Fruit fly (Drosophila melanogaster) whole organism, embryonic: ENCODE data around the gene CG14947.

Experiments used
- Bgb ChIP-seq: fragments of 200-800 bp; sonication (Bioruptor generic); IDR thresholded peaks from 2 replicates; pipeline ENCODE4 v1.3.6; 2022; ENCODE audit warnings: missing biosample characterization, missing genetic modification characterization; ENCODE audit not compliant: partially characterized antibody
- CG10959 ChIP-seq: fragments of 200-800 bp; sonication (Bioruptor generic); IDR thresholded peaks from 2 replicates; pipeline ENCODE4 v1.3.6; 2022; ENCODE audit warnings: missing biosample characterization, missing genetic modification characterization
- CG11398 ChIP-seq: fragments of 200-800 bp; sonication (Bioruptor generic); optimal IDR thresholded peaks from 2 replicates; lab custom pipeline; 2016; ENCODE audit warnings: missing biosample characterization, missing genetic modification characterization
- CG11504 ChIP-seq: fragments of 200-800 bp; sonication (Bioruptor generic); optimal IDR thresholded peaks from 3 replicates; lab custom pipeline; 2019; ENCODE audit warnings: missing biosample characterization, mild to moderate bottlenecking, missing genetic modification characterization, moderate library complexity
- CG14050 ChIP-seq: fragments of 200-800 bp; sonication (Bioruptor generic); IDR thresholded peaks from 3 replicates; pipeline ENCODE4 v1.3.6; 2022; ENCODE audit warnings: missing biosample characterization, missing genetic modification characterization
- CG16863 ChIP-seq: fragments of 200-800 bp; sonication (Bioruptor generic); optimal IDR thresholded peaks from 3 replicates; lab custom pipeline; 2016; ENCODE audit warnings: missing biosample characterization, missing genetic modification characterization
- CG17359 ChIP-seq: fragments of 200-800 bp; sonication (Bioruptor generic); optimal IDR thresholded peaks from 3 replicates; lab custom pipeline; 2018; ENCODE audit warnings: missing biosample characterization, mild to moderate bottlenecking, missing genetic modification characterization, moderate library complexity
- CG18476 ChIP-seq: fragments of 200-800 bp; sonication (Bioruptor generic); optimal IDR thresholded peaks from 2 replicates; lab custom pipeline; 2016; ENCODE audit warnings: missing biosample characterization, mild to moderate bottlenecking, missing genetic modification characterization
- CG18599 ChIP-seq: fragments of 200-800 bp; sonication (Bioruptor generic); optimal IDR thresholded peaks from 3 replicates; lab custom pipeline; 2017; ENCODE audit warnings: missing biosample characterization, missing genetic modification characterization, mild to moderate bottlenecking, moderate library complexity, missing genetic modification reagents
- CG30020 ChIP-seq: fragments of 200-800 bp; optimal IDR thresholded peaks from 2 replicates; lab custom pipeline; 2019; ENCODE audit warnings: missing biosample characterization, mild to moderate bottlenecking, missing genetic modification characterization, moderate library complexity
- CG32532 ChIP-seq: fragments of 200-800 bp; sonication (Bioruptor generic); IDR thresholded peaks from 2 replicates; pipeline ENCODE4 v1.3.6; 2022; ENCODE audit warnings: missing biosample characterization, missing genetic modification characterization
- CG3838 ChIP-seq: fragments of 200-800 bp; sonication (Bioruptor generic); optimal IDR thresholded peaks from 3 replicates; lab custom pipeline; 2016; ENCODE audit warnings: missing biosample characterization, missing genetic modification characterization
- CG4424 ChIP-seq: fragments of 200-800 bp; sonication (Bioruptor generic); optimal IDR thresholded peaks from 3 replicates; lab custom pipeline; 2016; ENCODE audit warnings: missing biosample characterization, missing genetic modification characterization
- CG4707 ChIP-seq: fragments of 200-800 bp; sonication (Bioruptor generic); optimal IDR thresholded peaks from 2 replicates; lab custom pipeline; 2018; ENCODE audit warnings: missing biosample characterization, mild to moderate bottlenecking, missing genetic modification characterization, moderate library complexity
- CG8388 ChIP-seq: fragments of 200-800 bp; sonication (Bioruptor generic); optimal IDR thresholded peaks from 2 replicates; lab custom pipeline; 2019; ENCODE audit warnings: missing biosample characterization, mild to moderate bottlenecking, missing genetic modification characterization, moderate library complexity
- CG9876 ChIP-seq: fragments of 200-800 bp; sonication (Bioruptor generic); optimal IDR thresholded peaks from 2 replicates; lab custom pipeline; 2016; ENCODE audit warnings: missing biosample characterization, missing genetic modification characterization
- Chrac-16 ChIP-seq: fragments of 200-800 bp; sonication (Bioruptor generic); optimal IDR thresholded peaks from 3 replicates; lab custom pipeline; 2016; ENCODE audit warnings: missing biosample characterization, missing genetic modification characterization
- CkIIα-i1 ChIP-seq: fragments of 200-800 bp; sonication (Bioruptor generic); IDR thresholded peaks from 2 replicates; pipeline ENCODE4 v1.3.6; 2022; ENCODE audit warnings: missing biosample characterization, missing genetic modification characterization
- Dp ChIP-seq: fragments of 200-800 bp; sonication (Bioruptor generic); optimal IDR thresholded peaks from 2 replicates; lab custom pipeline; 2018; ENCODE audit warnings: missing biosample characterization, mild to moderate bottlenecking, missing genetic modification characterization, moderate library complexity
- E2f2 ChIP-seq: fragments of 200-800 bp; sonication (Bioruptor generic); IDR thresholded peaks from 2 replicates; pipeline ENCODE4 v1.3.6; 2022; ENCODE audit warnings: missing biosample characterization, missing genetic modification characterization
- Hr78 ChIP-seq, 2 experiments: fragments of 200-800 bp in 1 of 2; fragments of >200 bp in 1 of 2; sonication (Bioruptor generic) in 1 of 2; optimal IDR thresholded peaks; 2 replicates each; lab custom pipeline; 2017 to 2019; ENCODE audit warnings: missing biosample characterization in 2 of 2, missing genetic modification characterization in 2 of 2, mild to moderate bottlenecking in 1 of 2, moderate library complexity in 1 of 2
- Kr ChIP-seq: fragments of 200-800 bp; sonication (Bioruptor generic); optimal IDR thresholded peaks from 2 replicates; lab custom pipeline; 2017; ENCODE audit warnings: missing biosample characterization, mild to moderate bottlenecking, missing genetic modification characterization
- Lpt ChIP-seq: fragments of >200 bp; optimal IDR thresholded peaks from 2 replicates; lab custom pipeline; 2018; ENCODE audit warnings: missing biosample characterization, missing genetic modification characterization
- MTF-1 ChIP-seq: fragments of 200-800 bp; sonication (Bioruptor generic); optimal IDR thresholded peaks from 2 replicates; lab custom pipeline; 2018; ENCODE audit warnings: missing biosample characterization, mild to moderate bottlenecking, missing genetic modification characterization, borderline replicate concordance
- NK7.1 ChIP-seq: fragments of 200-800 bp; sonication (Bioruptor generic); optimal IDR thresholded peaks from 3 replicates; lab custom pipeline; 2016; ENCODE audit warnings: missing biosample characterization, missing genetic modification characterization
- PHDP ChIP-seq: fragments of 200-800 bp; sonication (Bioruptor generic); optimal IDR thresholded peaks from 3 replicates; lab custom pipeline; 2018; ENCODE audit warnings: missing biosample characterization, mild to moderate bottlenecking, missing genetic modification characterization, moderate library complexity
- Rfx ChIP-seq: fragments of 200-800 bp; sonication (Bioruptor generic); IDR thresholded peaks from 2 replicates; pipeline ENCODE4 v1.3.6; 2022; ENCODE audit warnings: missing biosample characterization, missing genetic modification characterization
- Sox102F ChIP-seq: fragments of 200-800 bp; sonication (Bioruptor generic); optimal IDR thresholded peaks from 2 replicates; lab custom pipeline; 2018; ENCODE audit warnings: missing biosample characterization, mild to moderate bottlenecking, missing genetic modification characterization, moderate library complexity
- Stat92E ChIP-seq, 3 experiments: fragments of >200 bp in 2 of 3; fragments of 200-800 bp in 1 of 3; sonication (Bioruptor generic) in 1 of 3; optimal IDR thresholded peaks; 2 replicates each; lab custom pipeline; 2017 to 2019; ENCODE audit warnings: missing biosample characterization in 3 of 3, missing genetic modification characterization in 3 of 3, mild to moderate bottlenecking in 1 of 3, moderate library complexity in 1 of 3
- YL-1 ChIP-seq: fragments of 200-800 bp; sonication (Bioruptor generic); optimal IDR thresholded peaks from 3 replicates; lab custom pipeline; 2017; ENCODE audit warnings: missing biosample characterization, mild to moderate bottlenecking, missing genetic modification characterization
- corto ChIP-seq: fragments of 200-800 bp; sonication (Bioruptor generic); optimal IDR thresholded peaks from 2 replicates; lab custom pipeline; 2016; ENCODE audit warnings: missing biosample characterization, mild to moderate bottlenecking, missing genetic modification characterization, moderate library complexity
- croc ChIP-seq: fragments of 200-800 bp; sonication (Bioruptor generic); conservative IDR thresholded peaks from 3 replicates; pipeline ENCODE4 v1.3.6; 2022; ENCODE audit warnings: missing biosample characterization, missing genetic modification characterization
- crol ChIP-seq: fragments of 200-800 bp; sonication (Bioruptor generic); IDR thresholded peaks from 2 replicates; pipeline ENCODE4 v1.3.6; 2022; ENCODE audit warnings: missing biosample characterization, missing genetic modification characterization
- da ChIP-seq: fragments of 200-800 bp; sonication (Bioruptor generic); optimal IDR thresholded peaks from 2 replicates; lab custom pipeline; 2016; ENCODE audit warnings: missing biosample characterization, missing genetic modification characterization
- knrl ChIP-seq: fragments of 200-800 bp; sonication (Bioruptor generic); IDR thresholded peaks from 3 replicates; pipeline ENCODE4 v1.3.6; 2022; ENCODE audit warnings: missing biosample characterization, missing genetic modification characterization; ENCODE audit not compliant: partially characterized antibody
- nau ChIP-seq: fragments of 200-800 bp; sonication (Bioruptor generic); optimal IDR thresholded peaks from 3 replicates; lab custom pipeline; 2017; ENCODE audit warnings: missing biosample characterization, mild to moderate bottlenecking, missing genetic modification characterization, missing genetic modification reagents
- org-1 ChIP-seq: fragments of 200-800 bp; sonication (Bioruptor generic); optimal IDR thresholded peaks from 2 replicates; lab custom pipeline; 2017; ENCODE audit warnings: missing biosample characterization, missing genetic modification characterization
- peb ChIP-seq: fragments of 200-800 bp; sonication (Bioruptor generic); IDR thresholded peaks from 2 replicates; pipeline ENCODE4 v1.3.6; 2022; ENCODE audit warnings: missing biosample characterization, missing genetic modification characterization
- prd ChIP-seq, 3 experiments: fragments of >200 bp in 2 of 3; fragments of 200-800 bp in 1 of 3; sonication (Bioruptor generic) in 1 of 3; optimal IDR thresholded peaks in 2 of 3; IDR thresholded peaks in 1 of 3; 2 replicates in 2 of 3; 3 replicates in 1 of 3; pipeline versions ENCODE4 v1.3.6 to Lab custom; 2017 to 2022; ENCODE audit warnings: missing biosample characterization in 1 of 3, missing genetic modification characterization in 1 of 3
- pzg ChIP-seq: fragments of 200-800 bp; sonication (Bioruptor generic); optimal IDR thresholded peaks from 3 replicates; lab custom pipeline; 2018; ENCODE audit warnings: missing biosample characterization, mild to moderate bottlenecking, missing genetic modification characterization, moderate library complexity
- row ChIP-seq: fragments of 200-800 bp; sonication (Bioruptor generic); IDR thresholded peaks from 3 replicates; pipeline ENCODE4 v1.3.6; 2022; ENCODE audit warnings: missing biosample characterization, missing genetic modification characterization
- sc ChIP-seq, 3 experiments: fragments of >200 bp in 2 of 3; fragments of 200-800 bp in 1 of 3; sonication (Bioruptor generic) in 1 of 3; optimal IDR thresholded peaks; 2 replicates in 2 of 3; 3 replicates in 1 of 3; lab custom pipeline; 2017; ENCODE audit warnings: mild to moderate bottlenecking in 1 of 3, missing biosample characterization in 1 of 3, missing genetic modification characterization in 1 of 3, missing genetic modification reagents in 1 of 3
- scrt ChIP-seq: fragments of 200-800 bp; sonication (Bioruptor generic); optimal IDR thresholded peaks from 2 replicates; lab custom pipeline; 2018; ENCODE audit warnings: missing biosample characterization, mild to moderate bottlenecking, missing genetic modification characterization, moderate library complexity
- sim ChIP-seq: fragments of 200-800 bp; sonication (Bioruptor generic); IDR thresholded peaks from 2 replicates; pipeline ENCODE4 v1.3.6; 2022; ENCODE audit warnings: missing biosample characterization, missing genetic modification characterization
- trh ChIP-seq: fragments of 200-800 bp; sonication (Bioruptor generic); optimal IDR thresholded peaks from 2 replicates; lab custom pipeline; 2016; ENCODE audit warnings: missing biosample characterization, missing genetic modification characterization
- zfh1 ChIP-seq: fragments of 200-800 bp; sonication (Bioruptor generic); IDR thresholded peaks from 3 replicates; pipeline ENCODE4 v1.3.6; 2022; ENCODE audit warnings: missing biosample characterization, missing genetic modification characterization

The CG14947 gene

dm6 chr2L:12044613-12045350 lies 31.1 kb upstream of the CG14947 start, which contains the start of gene CG6785 (continued):
- TF ChIP-seq zfh1 (GFP tag; lab: Robert Waterston, UW) = 0 out of 3 replicates have a peak, but pooled peaks have one; percentile 34
- peak; percentile 92 for TF ChIP-seq YL-1
- peak; percentile 90 for TF ChIP-seq CG18599
- TF ChIP-seq Stat92E (GFP tag; optimal IDR thresholded peaks at IDR 0.05; lab: Kevin White, UChicago) = peak in 1 of 3 experiments; percentile 51
- peak; percentile 69 for TF ChIP-seq corto (GFP tag; lab: Kevin White, UChicago)
- no peak for TF ChIP-seq crol (GFP tag; lab: Robert Waterston, UW)
- peak; percentile 61 for TF ChIP-seq nau (GFP tag; lab: Kevin White, UChicago)
- peak; percentile 48; the same call in 1 of the 2 replicates for TF ChIP-seq E2f2 (GFP tag; lab: Robert Waterston, UW)
- TF ChIP-seq Lpt (GFP tag; lab: Kevin White, UChicago) = no peak
- TF ChIP-seq CG8388 = peak; percentile 72
- TF ChIP-seq trh (GFP tag; lab: Kevin White, UChicago) = peak; percentile 86
- TF ChIP-seq Bgb (GFP tag; lab: Robert Waterston, UW) = 0 out of 2 replicates have a peak, but pooled peaks have one; percentile 5
- TF ChIP-seq CG4424 (GFP tag; lab: Kevin White, UChicago) = peak; percentile 67
- TF ChIP-seq CG17359 (tag; lab: Kevin White, UChicago) = peak; percentile 88
- 0 out of 3 replicates have a peak, but pooled peaks have one; percentile 47 for TF ChIP-seq row
- peak; percentile 77 for TF ChIP-seq CG16863 (GFP tag; lab: Kevin White, UChicago)
- TF ChIP-seq knrl = no peak
- peak; percentile 80 for TF ChIP-seq CG11504 (tag; lab: Kevin White, UChicago)
- peak; percentile 74 for TF ChIP-seq scrt (GFP tag; lab: Kevin White, UChicago)
- TF ChIP-seq CG30020 (tag; lab: Kevin White, UChicago) = peak; percentile 24
- peak; percentile 59 for TF ChIP-seq Kr (GFP tag; lab: Kevin White, UChicago)
- peak; percentile 63 for TF ChIP-seq CG9876 (GFP tag; lab: Kevin White, UChicago)
- TF ChIP-seq sc (optimal IDR thresholded peaks at IDR 0.05; lab: Kevin White, UChicago) = no peak
- TF ChIP-seq sc (GFP tag; optimal IDR thresholded peaks at IDR 0.05; lab: Kevin White, UChicago) = peak; percentile 79
- peak; percentile 42; the same call in 1 of the 2 replicates for TF ChIP-seq Rfx (GFP tag; lab: Robert Waterston, UW)
- TF ChIP-seq pzg (GFP tag; lab: Kevin White, UChicago) = peak; percentile 7
- no peak for TF ChIP-seq CkIIα-i1 (GFP tag; lab: Robert Waterston, UW)
- TF ChIP-seq CG3838 = peak; percentile 45
- peak; percentile 92 for TF ChIP-seq MTF-1 (GFP tag; lab: Kevin White, UChicago)
- TF ChIP-seq Hr78 (GFP tag; optimal IDR thresholded peaks at IDR 0.05; lab: Kevin White, UChicago) = peak in 1 of 2 experiments; percentile 52
- no peak for TF ChIP-seq peb (GFP tag; lab: Robert Waterston, UW)
- peak; percentile 84 for TF ChIP-seq NK7.1 (GFP tag; lab: Kevin White, UChicago)
- TF ChIP-seq prd (optimal IDR thresholded peaks at IDR 0.05; lab: Kevin White, UChicago) = no peak
- TF ChIP-seq prd (GFP tag; IDR thresholded peaks at IDR 0.05; lab: Robert Waterston, UW) = peak; percentile 55; the same call in 2 of the 3 replicates
- no peak for TF ChIP-seq croc (GFP tag; lab: Robert Waterston, UW)
- TF ChIP-seq Sox102F (GFP tag; lab: Kevin White, UChicago) = peak; percentile 80
- TF ChIP-seq Dp (GFP tag; lab: Kevin White, UChicago) = peak; percentile 18
- TF ChIP-seq PHDP (tag; lab: Kevin White, UChicago) = peak; percentile 89
- TF ChIP-seq CG11398 (GFP tag; lab: Kevin White, UChicago) = peak; percentile 94
- peak; percentile 38; the same call in 1 of the 2 replicates for TF ChIP-seq CG32532 (GFP tag; lab: Robert Waterston, UW)
- 0 out of 2 replicates have a peak, but pooled peaks have one; percentile 11 for TF ChIP-seq CG10959 (GFP tag; lab: Robert Waterston, UW)
- peak; percentile 95 for TF ChIP-seq CG4707 (GFP tag; lab: Kevin White, UChicago)
- peak; percentile 75 for TF ChIP-seq sim (GFP tag; lab: Robert Waterston, UW)
- peak; percentile 19 for TF ChIP-seq Chrac-16
- peak; percentile 90 for TF ChIP-seq org-1 (GFP tag; lab: Kevin White, UChicago)
- TF ChIP-seq CG18476 (GFP tag; lab: Kevin White, UChicago) = peak; percentile 57
- TF ChIP-seq CG14050 (GFP tag; lab: Robert Waterston, UW) = peak; percentile 69
- peak; percentile 64 for TF ChIP-seq da (GFP tag; lab: Kevin White, UChicago)
